Worm (Caenorhabditis elegans): ENCODE data around the gene F07G6.10.

- TF ChIP-seq mdl-1 (tag; optimal IDR thresholded peaks at IDR 0.05) (no peak), ceh-82 (tag; optimal IDR thresholded peaks at IDR 0.05) (no peak), lin-15B (tag; optimal IDR thresholded peaks at IDR 0.05) (no peak), egl-27 (tag; optimal IDR thresholded peaks at IDR 0.05) (no peak), tbx-2 (tag; optimal IDR thresholded peaks at IDR 0.05) (no peak), fos-1 (tag; optimal IDR thresholded peaks at IDR 0.05) (no peak), nhr-28 (tag; optimal IDR thresholded peaks at IDR 0.05) (no peak), ama-1 (optimal IDR thresholded peaks at IDR 0.05) (no peak), aly-2 (tag; optimal IDR thresholded peaks at IDR 0.05) (no peak), skn-1 (tag; optimal IDR thresholded peaks at IDR 0.05) (no peak), zag-1 (tag; optimal IDR thresholded peaks at IDR 0.05) (no peak), fkh-10 (GFP tag; optimal IDR thresholded peaks at IDR 0.05) (no peak), elt-3 (tag; optimal IDR thresholded peaks at IDR 0.05) (no peak)
Measured at ce11 chrX:1718479-1718878, 19.2 kb upstream of the F07G6.10 start, which contains the start of gene fbxa-53.

Data from whole organism, L3 larva.